Fruit fly (Drosophila melanogaster): ENCODE data around the gene Tnpo-SR.

dm6 chr2L:2771676-2772075, 12.0 kb downstream of the Tnpo-SR start, which contains the start of gene CG15399:
- TF ChIP-seq cyc (GFP tag; optimal IDR thresholded peaks at IDR 0.05), result no peak
- TF ChIP-seq CG6276 (GFP tag; optimal IDR thresholded peaks at IDR 0.05), result no peak
- no peak for TF ChIP-seq fkh (GFP tag; optimal IDR thresholded peaks at IDR 0.05)
- TF ChIP-seq CG15336 (GFP tag; IDR thresholded peaks at IDR 0.05), result no peak
- no peak for TF ChIP-seq dsx (GFP tag; optimal IDR thresholded peaks at IDR 0.05; ENCODE audit: poor library complexity, severe bottlenecking)
- TF ChIP-seq Lpt (GFP tag; optimal IDR thresholded peaks at IDR 0.05), result no peak
- no peak for TF ChIP-seq CG4318 (GFP tag; optimal IDR thresholded peaks at IDR 0.05)
- no peak for TF ChIP-seq CG8632 (GFP tag; optimal IDR thresholded peaks at IDR 0.05)
